Fruit fly (Drosophila melanogaster) whole organism, wandering third instar larva: ENCODE measurements around the gene CG10311.

ENCODE experiments used
- Abd-B ChIP-seq: fragments of >200 bp; optimal IDR thresholded peaks from 2 replicates; lab custom pipeline; 2017; ENCODE audit warnings: missing biosample characterization, missing genetic modification characterization
- CrebA ChIP-seq: fragments of 200-800 bp; sonication (Bioruptor generic); optimal IDR thresholded peaks from 2 replicates; lab custom pipeline; 2016; ENCODE audit warnings: missing biosample characterization, mild to moderate bottlenecking, missing genetic modification characterization, borderline replicate concordance
- Dfd ChIP-seq: fragments of >200 bp; optimal IDR thresholded peaks from 2 replicates; lab custom pipeline; 2017; ENCODE audit warnings: missing biosample characterization, missing genetic modification characterization
- Mio ChIP-seq: sonication (Bioruptor generic); optimal IDR thresholded peaks from 2 replicates; lab custom pipeline; 2016; ENCODE audit warnings: missing biosample characterization, missing genetic modification characterization
- Myc ChIP-seq: fragments of >200 bp; optimal IDR thresholded peaks from 2 replicates; lab custom pipeline; 2017
- N ChIP-seq: fragments of >200 bp; optimal IDR thresholded peaks from 2 replicates; lab custom pipeline; 2018; ENCODE audit warnings: missing biosample characterization, missing external identifiers, missing genetic modification characterization
- Rel ChIP-seq, 2 experiments: fragments of 200-800 bp; sonication (Bioruptor generic) in 1 of 2; optimal IDR thresholded peaks; 2 replicates in 1 of 2; 3 replicates in 1 of 2; lab custom pipeline; 2016 to 2019; ENCODE audit warnings: mild to moderate bottlenecking in 2 of 2, missing biosample characterization in 2 of 2, missing genetic modification characterization in 2 of 2, moderate library complexity in 1 of 2
- Sp1 ChIP-seq: fragments of 200-800 bp; sonication (Bioruptor generic); optimal IDR thresholded peaks from 3 replicates; lab custom pipeline; 2019; ENCODE audit warnings: missing biosample characterization, mild to moderate bottlenecking, missing genetic modification characterization, moderate library complexity
- dmrt93B ChIP-seq: fragments of 200-800 bp; sonication (Bioruptor generic); optimal IDR thresholded peaks from 2 replicates; lab custom pipeline; 2018; ENCODE audit warnings: missing biosample characterization, mild to moderate bottlenecking, missing genetic modification characterization
- ey ChIP-seq: fragments of 200-800 bp; sonication (Bioruptor generic); optimal IDR thresholded peaks from 2 replicates; lab custom pipeline; 2016; ENCODE audit warnings: missing biosample characterization, missing genetic modification characterization
- h ChIP-seq: fragments of 200-800 bp; sonication (Bioruptor generic); optimal IDR thresholded peaks from 3 replicates; lab custom pipeline; 2016; ENCODE audit warnings: missing biosample characterization, mild to moderate bottlenecking, missing genetic modification characterization
- lola ChIP-seq: fragments of >200 bp; optimal IDR thresholded peaks from 2 replicates; lab custom pipeline; 2017; ENCODE audit warnings: missing biosample characterization, missing genetic modification characterization
- pan ChIP-seq: fragments of >200 bp; optimal IDR thresholded peaks from 2 replicates; lab custom pipeline; 2017
- sage ChIP-seq: fragments of 200-800 bp; sonication (Bioruptor generic); optimal IDR thresholded peaks from 2 replicates; lab custom pipeline; 2016; ENCODE audit warnings: missing biosample characterization, mild to moderate bottlenecking, missing genetic modification characterization

dm6 chr3R:16353671-16354070, 3.1 kb downstream of the CG10311 start:
- no peak for TF ChIP-seq Dfd
- TF ChIP-seq dmrt93B = no peak
- TF ChIP-seq Myc (lab: Kevin White, UChicago) = no peak
- TF ChIP-seq ey = no peak
- TF ChIP-seq lola (GFP tag; lab: Kevin White, UChicago) = no peak
- no peak for TF ChIP-seq Rel (GFP tag; optimal IDR thresholded peaks at IDR 0.05; lab: Kevin White, UChicago)
- TF ChIP-seq Rel (tag; optimal IDR thresholded peaks at IDR 0.05; lab: Kevin White, UChicago) = no peak
- TF ChIP-seq CrebA (GFP tag; lab: Kevin White, UChicago) = no peak
- TF ChIP-seq h (GFP tag; lab: Kevin White, UChicago) = no peak
- no peak for TF ChIP-seq N (GFP tag; lab: Kevin White, UChicago)
- TF ChIP-seq Sp1 = no peak
- TF ChIP-seq pan (lab: Kevin White, UChicago) = no peak
- TF ChIP-seq sage = no peak
- no peak for TF ChIP-seq Abd-B (GFP tag; lab: Kevin White, UChicago)
- no peak for TF ChIP-seq Mio (GFP tag; lab: Kevin White, UChicago)
